Fruit fly (Drosophila melanogaster): ENCODE results near the gene CG15812.
A peak's percentile ranks its signal among the peaks of the same experiment; 100 is the strongest.

The CG15812 gene

DNA sequence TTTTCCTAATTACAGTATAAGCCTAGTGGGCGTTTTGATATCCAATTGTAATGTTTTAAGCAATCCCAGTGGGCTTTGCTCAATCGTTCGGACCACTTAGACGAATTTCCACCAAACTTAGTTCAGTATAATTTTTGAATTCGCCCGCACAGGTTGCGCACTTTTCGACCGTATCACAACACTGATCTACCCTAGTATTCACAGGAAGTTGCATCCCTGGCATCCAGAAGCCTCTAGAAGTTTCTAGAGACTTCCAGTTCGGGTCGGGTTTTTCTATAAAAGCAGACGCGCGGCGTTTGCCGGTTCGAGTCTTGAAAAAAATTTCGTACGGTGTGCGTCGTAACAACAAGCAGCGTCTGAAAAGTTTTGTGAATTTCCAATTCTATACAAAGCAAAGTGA lies 33.1 kb downstream of the CG15812 start, which contains the start of gene Hsp83 (continued):
- TF ChIP-seq D19A (tag; optimal IDR thresholded peaks at IDR 0.05) (peak; percentile 69), lab (GFP tag; optimal IDR thresholded peaks at IDR 0.05) (peak; percentile 100), Trl (optimal IDR thresholded peaks at IDR 0.05) (no peak), Trl (GFP tag; optimal IDR thresholded peaks at IDR 0.05) (peak; percentile 97), CG16863 (GFP tag; optimal IDR thresholded peaks at IDR 0.05) (peak; percentile 90), ewg (GFP tag; optimal IDR thresholded peaks at IDR 0.05) (peak; percentile 88), CG2875 (GFP tag; optimal IDR thresholded peaks at IDR 0.05) (peak; percentile 97), CG11723 (GFP tag; optimal IDR thresholded peaks at IDR 0.05) (peak; percentile 98), MBD-R2 (GFP tag; IDR thresholded peaks at IDR 0.05) (peak; percentile 55; the same call in 1 of the 2 replicates), CG12071 (GFP tag; optimal IDR thresholded peaks at IDR 0.05) (peak; percentile 99), CG33213 (GFP tag; optimal IDR thresholded peaks at IDR 0.05) (peak; percentile 98), CG6854 (GFP tag; optimal IDR thresholded peaks at IDR 0.05) (peak; percentile 99), Atf6 (GFP tag; IDR thresholded peaks at IDR 0.05) (peak; percentile 95), pfk (GFP tag; optimal IDR thresholded peaks at IDR 0.05) (peak; percentile 92), phol (tag; optimal IDR thresholded peaks at IDR 0.05) (peak; percentile 82), CG2120 (GFP tag; optimal IDR thresholded peaks at IDR 0.05) (peak; percentile 86), CG10654 (GFP tag; optimal IDR thresholded peaks at IDR 0.05) (peak; percentile 91), CG15269 (tag; optimal IDR thresholded peaks at IDR 0.05) (peak; percentile 95), CG11456 (GFP tag; IDR thresholded peaks at IDR 0.05) (peak; percentile 96), Kr (GFP tag; optimal IDR thresholded peaks at IDR 0.05) (peak; percentile 94), NC2β (GFP tag; optimal IDR thresholded peaks at IDR 0.05) (peak; percentile 97), CG9876 (GFP tag; optimal IDR thresholded peaks at IDR 0.05) (peak; percentile 89), vvl (GFP tag; IDR thresholded peaks at IDR 0.05) (peak; percentile 97), CG18619 (GFP tag; optimal IDR thresholded peaks at IDR 0.05) (peak; percentile 98), emc (GFP tag; optimal IDR thresholded peaks at IDR 0.05) (peak; percentile 90), CG42726 (GFP tag; IDR thresholded peaks at IDR 0.05; ENCODE audit: partially characterized antibody) (peak; percentile 38; the same call in 1 of the 2 replicates), CG18599 (GFP tag; optimal IDR thresholded peaks at IDR 0.05) (peak; percentile 99), CG17385 (GFP tag; optimal IDR thresholded peaks at IDR 0.05) (peak; percentile 96), CoRest (tag; optimal IDR thresholded peaks at IDR 0.05) (peak; percentile 61), CG18011 (GFP tag; optimal IDR thresholded peaks at IDR 0.05) (peak; percentile 90), HLHmδ (GFP tag; optimal IDR thresholded peaks at IDR 0.05) (peak; percentile 100), MESR4 (GFP tag; optimal IDR thresholded peaks at IDR 0.05) (peak; percentile 92), CG14014 (GFP tag; IDR thresholded peaks at IDR 0.05) (peak; percentile 90), az2 (GFP tag; optimal IDR thresholded peaks at IDR 0.05) (peak; percentile 83), CG2199 (GFP tag; IDR thresholded peaks at IDR 0.05) (peak; percentile 75; the same call in 1 of the 3 replicates), Oaz (GFP tag; IDR thresholded peaks at IDR 0.05) (peak; percentile 85), CG8944 (GFP tag; optimal IDR thresholded peaks at IDR 0.05) (peak; percentile 69), Mes4 (GFP tag; optimal IDR thresholded peaks at IDR 0.05) (peak; percentile 97), Sin3A (optimal IDR thresholded peaks at IDR 0.05) (no peak), CG32772 (GFP tag; IDR thresholded peaks at IDR 0.05) (peak; percentile 84), nom (GFP tag; optimal IDR thresholded peaks at IDR 0.05) (peak; percentile 99), Chrac-16 (GFP tag; optimal IDR thresholded peaks at IDR 0.05) (peak; percentile 79), Pdp1 (GFP tag; optimal IDR thresholded peaks at IDR 0.05) (peak; percentile 89), Atf-2 (GFP tag; optimal IDR thresholded peaks at IDR 0.05) (peak; percentile 84), lov (optimal IDR thresholded peaks at IDR 0.05) (no peak), lov (GFP tag; IDR thresholded peaks at IDR 0.05) (peak; percentile 98), kni (GFP tag; optimal IDR thresholded peaks at IDR 0.05) (peak; percentile 99), CG6791 (GFP tag; IDR thresholded peaks at IDR 0.05; ENCODE audit: partially characterized antibody) (peak; percentile 23; the same call in 1 of the 3 replicates), CG10543 (GFP tag; optimal IDR thresholded peaks at IDR 0.05) (peak; percentile 100), CG12219 (GFP tag; optimal IDR thresholded peaks at IDR 0.05) (peak; percentile 97), CG1024 (GFP tag; IDR thresholded peaks at IDR 0.05) (peak; percentile 92)
